Worm (Caenorhabditis elegans): ENCODE results near the gene ctr-9.

DNA sequence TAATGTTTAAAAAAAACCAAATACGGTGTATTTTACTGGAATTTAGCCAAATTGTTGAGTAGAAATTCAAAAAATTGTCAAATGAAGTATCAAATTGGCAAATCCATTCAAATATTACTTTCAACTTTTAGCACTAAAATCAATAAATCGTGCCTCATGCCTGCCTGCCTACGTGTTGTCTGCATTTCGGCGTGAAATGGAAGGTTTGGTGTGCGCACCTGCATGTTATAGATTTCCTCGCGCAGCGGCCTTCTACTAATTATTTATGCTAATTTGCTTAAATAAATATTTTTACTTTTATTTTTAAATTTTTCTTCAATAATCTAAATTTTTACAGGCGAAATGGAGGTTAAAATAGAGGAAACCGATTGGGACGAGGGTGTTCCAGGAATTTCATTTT is 37.6 kb downstream of the ctr-9 start, which contains the start of gene ZK1098.2:
- no peak for TF ChIP-seq nhr-11 (tag; optimal IDR thresholded peaks at IDR 0.05)
- TF ChIP-seq nhr-76 (tag; optimal IDR thresholded peaks at IDR 0.05) = no peak
- no peak for TF ChIP-seq ceh-16 (tag; optimal IDR thresholded peaks at IDR 0.05)

Measured in whole organism, L3 larva.